Fruit fly (Drosophila melanogaster): ENCODE data around the gene b.

Gene b

DNA sequence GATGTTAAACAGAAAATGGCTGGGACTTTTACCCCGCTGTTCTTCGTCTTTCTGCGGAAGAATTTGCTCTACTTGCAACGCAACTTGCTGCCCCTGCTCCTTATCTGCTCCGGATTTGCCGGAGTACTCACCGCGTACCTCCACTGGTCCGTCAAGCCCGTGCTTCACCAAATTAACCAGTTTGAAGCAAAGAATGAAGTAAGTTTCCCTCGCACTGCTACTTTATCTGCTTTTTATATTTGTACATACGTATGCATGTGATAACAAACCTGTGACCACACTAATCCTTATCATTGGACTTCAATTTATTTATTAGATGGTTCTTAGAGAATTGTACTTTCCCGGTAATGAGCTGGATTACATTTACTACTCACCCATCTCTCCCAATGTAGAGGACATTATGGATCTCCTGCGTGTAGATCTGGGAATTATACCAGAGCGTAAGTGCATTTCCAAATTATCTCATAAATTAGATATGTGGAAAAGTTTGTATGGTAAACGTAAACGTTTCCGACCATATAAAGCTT, 36.8 kb upstream of the b start, which contains the start of gene CG16890:
TSS of gene CG16890 (minus strand) at position 184 of the 527 bp plus-strand sequence.
- TF ChIP-seq Eip78C (GFP tag) (peak; percentile 44), Lpt (GFP tag; optimal IDR thresholded peaks at IDR 0.05) (no peak), CG8319 (GFP tag; optimal IDR thresholded peaks at IDR 0.05) (no peak), CG16779 (tag; optimal IDR thresholded peaks at IDR 0.05) (no peak), Hr38 (GFP tag; optimal IDR thresholded peaks at IDR 0.05) (no peak), Sox14 (GFP tag; optimal IDR thresholded peaks at IDR 0.05) (peak; percentile 2), vri (GFP tag; optimal IDR thresholded peaks at IDR 0.05) (peak; percentile 53)

DNA sequence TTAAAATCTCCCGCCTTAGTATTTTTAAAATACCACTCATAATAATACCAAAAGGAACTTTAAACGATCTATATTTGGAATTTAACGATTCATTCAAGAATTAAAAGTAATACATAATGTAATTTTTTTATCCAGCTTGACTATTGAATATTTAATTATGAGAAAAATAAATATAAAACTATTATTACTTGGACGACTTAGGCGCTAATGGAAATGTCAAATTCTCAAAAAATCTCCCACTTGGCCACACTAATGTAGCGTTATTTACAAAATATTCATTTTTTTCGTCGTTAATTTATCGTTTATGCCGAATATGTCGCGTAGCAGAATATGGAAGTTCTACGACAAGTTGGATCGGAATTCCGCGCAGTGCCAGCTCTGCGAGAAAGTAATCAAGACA, 30.3 kb upstream of the b start, which contains the start of gene CG16863:
TSS of gene CG16863 (plus strand) at position 245 of the 400 bp plus-strand sequence.
- TF ChIP-seq CG32006 (GFP tag; optimal IDR thresholded peaks at IDR 0.05) (no peak), fkh (GFP tag; optimal IDR thresholded peaks at IDR 0.05) (no peak), Gug (GFP tag; IDR thresholded peaks at IDR 0.05) (no peak), CG7368 (GFP tag; optimal IDR thresholded peaks at IDR 0.05) (no peak), CG6163 (GFP tag; IDR thresholded peaks at IDR 0.05) (no peak), svp (GFP tag) (no peak), cyc (GFP tag; optimal IDR thresholded peaks at IDR 0.05) (no peak), fd59A (GFP tag; optimal IDR thresholded peaks at IDR 0.05) (no peak)

DNA sequence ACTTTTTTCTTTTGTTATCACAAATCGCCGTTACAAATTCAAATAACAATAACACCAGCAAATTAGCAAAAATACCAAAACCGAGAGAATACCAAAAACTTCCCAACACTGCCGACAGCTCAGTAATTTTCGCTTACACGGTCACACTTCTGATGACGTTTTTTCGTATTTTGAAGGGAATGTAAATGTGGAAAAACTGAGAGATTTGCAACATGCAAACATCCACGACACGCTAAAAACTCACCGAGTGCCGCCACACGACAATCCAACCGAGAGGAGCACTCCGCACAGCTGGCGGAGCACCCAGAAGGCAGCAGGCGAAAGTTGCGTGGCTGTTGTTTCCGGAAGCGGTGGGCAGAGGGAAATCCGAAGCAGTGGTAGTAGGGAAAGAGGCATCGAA, 27.6 kb upstream of the b start, which contains the start of gene Sec71:
TSS of gene Sec71 (plus strand) at position 117 of the 400 bp plus-strand sequence.
- peak; percentile 11 for TF ChIP-seq esn (GFP tag; optimal IDR thresholded peaks at IDR 0.05)
- no peak for TF ChIP-seq CG16779 (tag; optimal IDR thresholded peaks at IDR 0.05)
- TF ChIP-seq CG6854 (GFP tag; optimal IDR thresholded peaks at IDR 0.05), result peak; percentile 19

DNA sequence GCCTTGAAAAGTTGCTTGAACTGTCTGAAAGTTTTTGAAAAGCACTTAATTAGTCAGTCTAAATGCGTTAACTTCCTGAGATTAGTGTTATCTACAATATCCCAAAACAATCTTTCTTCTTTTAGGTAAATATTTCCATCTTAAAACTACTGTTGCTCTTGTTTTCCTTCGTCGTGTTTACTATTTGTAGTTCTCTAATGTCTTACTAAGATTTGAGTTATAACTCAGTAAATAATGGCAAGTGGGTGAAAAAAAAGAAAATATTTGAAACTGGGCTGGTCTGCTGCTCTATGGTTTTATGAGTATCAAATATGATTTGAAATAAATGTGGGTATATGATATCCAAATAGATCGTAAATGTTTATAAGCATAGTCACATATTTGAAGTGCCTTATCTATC, 19.9 kb upstream of the b start:
- no peak for TF ChIP-seq CG15336 (GFP tag; IDR thresholded peaks at IDR 0.05)
- TF ChIP-seq salr (GFP tag; optimal IDR thresholded peaks at IDR 0.05), result no peak
- TF ChIP-seq spab (GFP tag; optimal IDR thresholded peaks at IDR 0.05), result no peak
- TF ChIP-seq CG3919 (GFP tag; optimal IDR thresholded peaks at IDR 0.05), result no peak
- no peak for TF ChIP-seq svp (GFP tag)
- no peak for TF ChIP-seq CG6792 (GFP tag; optimal IDR thresholded peaks at IDR 0.05)
- peak; percentile 42 for TF ChIP-seq fkh (GFP tag; optimal IDR thresholded peaks at IDR 0.05)

DNA sequence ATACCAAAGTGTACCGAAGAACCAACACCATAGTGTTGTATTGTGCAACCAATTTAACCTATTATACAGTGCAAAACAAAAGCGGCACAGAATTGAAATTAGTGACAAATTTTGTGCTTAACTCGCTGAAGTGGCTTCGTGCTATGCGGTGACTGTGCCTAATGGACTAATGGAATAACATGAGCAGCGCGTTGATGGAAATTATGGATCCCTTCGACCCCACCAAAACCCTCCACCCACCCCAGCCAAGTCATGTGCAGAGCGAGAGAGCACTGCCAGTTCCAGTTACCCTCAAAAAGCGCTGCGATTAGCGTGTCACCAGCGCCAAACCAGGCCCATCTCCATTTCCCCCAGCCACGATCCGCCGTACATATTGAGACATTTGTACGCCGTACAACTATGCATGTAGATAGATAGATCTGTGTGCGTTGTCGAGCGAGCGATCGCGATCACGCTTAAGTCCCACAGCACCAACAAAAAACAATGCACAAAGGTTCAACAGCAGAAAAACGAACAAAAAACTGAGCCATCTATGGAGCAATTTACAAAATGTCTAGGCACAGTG, 18.9 kb upstream of the b start:
- TF ChIP-seq Eip93F (GFP tag; optimal IDR thresholded peaks at IDR 0.05) (no peak), CG8632 (GFP tag; optimal IDR thresholded peaks at IDR 0.05) (no peak), topi (GFP tag; optimal IDR thresholded peaks at IDR 0.05) (no peak), Eip78C (GFP tag) (no peak), CG10669 (GFP tag; optimal IDR thresholded peaks at IDR 0.05) (no peak), dsx (GFP tag; optimal IDR thresholded peaks at IDR 0.05; ENCODE audit: poor library complexity, severe bottlenecking) (no peak), CG3919 (GFP tag; optimal IDR thresholded peaks at IDR 0.05) (no peak), svp (GFP tag) (no peak)

DNA sequence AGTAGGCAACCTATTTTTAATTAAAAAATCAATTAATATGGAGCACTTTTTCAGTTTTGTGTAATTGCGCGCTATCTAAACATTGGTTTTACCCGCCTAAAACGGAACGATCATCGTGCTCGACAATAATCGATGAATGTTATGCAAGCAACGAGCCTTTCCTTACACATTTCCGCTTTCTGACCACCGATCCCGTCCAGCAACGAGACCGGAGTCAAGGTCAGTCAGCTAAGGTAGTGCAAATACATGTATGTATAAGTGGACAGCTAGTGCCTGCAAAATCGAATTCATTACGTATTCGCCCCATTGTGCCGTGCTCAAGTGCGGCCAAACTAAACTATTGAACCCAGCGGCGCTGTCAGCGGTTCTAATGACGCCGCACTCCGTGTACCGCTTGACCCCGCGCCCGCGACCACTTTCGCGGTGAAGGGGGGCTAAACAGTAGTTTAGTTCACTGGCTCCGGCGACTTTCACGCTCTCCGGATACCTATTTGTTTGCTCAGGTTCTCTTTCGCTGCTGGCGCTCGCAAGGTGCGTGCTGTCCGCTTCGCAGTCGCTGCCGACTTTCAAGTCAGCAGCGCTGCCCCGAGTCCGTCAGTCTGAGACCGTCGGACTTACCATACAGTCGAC, 17.9 kb upstream of the b start, which contains the start of gene CAH1:
TSS of gene CAH1 (plus strand) at position 595 of the 630 bp plus-strand sequence.
- no peak for TF ChIP-seq pdm3 (GFP tag; optimal IDR thresholded peaks at IDR 0.05)
- no peak for TF ChIP-seq Eip75B (GFP tag; optimal IDR thresholded peaks at IDR 0.05)
- no peak for TF ChIP-seq CG15336 (GFP tag; IDR thresholded peaks at IDR 0.05)
- no peak for TF ChIP-seq CG31627 (GFP tag; optimal IDR thresholded peaks at IDR 0.05)
- TF ChIP-seq fd85E (GFP tag; optimal IDR thresholded peaks at IDR 0.05), result no peak
- no peak for TF ChIP-seq CG32006 (GFP tag; optimal IDR thresholded peaks at IDR 0.05)
- peak; percentile 12 for TF ChIP-seq fkh (GFP tag; optimal IDR thresholded peaks at IDR 0.05)
- no peak for TF ChIP-seq fd59A (GFP tag; optimal IDR thresholded peaks at IDR 0.05)
- peak; percentile 33; the same call in 1 of the 3 replicates for TF ChIP-seq eg (GFP tag; IDR thresholded peaks at IDR 0.05)
- no peak for TF ChIP-seq Hr39 (GFP tag; optimal IDR thresholded peaks at IDR 0.05)
- TF ChIP-seq CG9139 (GFP tag; optimal IDR thresholded peaks at IDR 0.05), result no peak
- no peak for TF ChIP-seq CG6808 (GFP tag; optimal IDR thresholded peaks at IDR 0.05)
